Worm (Caenorhabditis elegans) whole organism, early embryonic: ENCODE results near the gene ZK938.12.

ENCODE experiments used
- B0310.2 ChIP-seq: sonication (generic microtip); optimal IDR thresholded peaks from 2 replicates; lab custom pipeline; 2016; ENCODE audit warnings: mild to moderate bottlenecking, missing genetic modification characterization, missing compliant biosample characterization
- F13C5.2 ChIP-seq: sonication (generic microtip); optimal IDR thresholded peaks from 2 replicates; lab custom pipeline; 2017; ENCODE audit warnings: mild to moderate bottlenecking, missing genetic modification characterization, inconsistent platforms, missing compliant biosample characterization
- aly-1 ChIP-seq: sonication (generic microtip); optimal IDR thresholded peaks from 2 replicates; lab custom pipeline; 2016; ENCODE audit warnings: missing genetic modification characterization, missing compliant biosample characterization
- ama-1 ChIP-seq: fragments of 150-350 bp; optimal IDR thresholded peaks from 2 replicates; lab custom pipeline; 2014
- ceh-13 ChIP-seq: fragments of 200-800 bp; sonication (Bioruptor generic); optimal IDR thresholded peaks from 2 replicates; lab custom pipeline; 2018; ENCODE audit warnings: mild to moderate bottlenecking, missing genetic modification characterization, missing compliant biosample characterization
- ceh-36 ChIP-seq: sonication (generic microtip); optimal IDR thresholded peaks from 2 replicates; lab custom pipeline; 2016; ENCODE audit warnings: missing genetic modification characterization, inconsistent platforms, missing compliant biosample characterization
- ets-7 ChIP-seq: sonication (generic microtip); optimal IDR thresholded peaks from 2 replicates; lab custom pipeline; 2016; ENCODE audit warnings: missing genotype, missing genetic modification characterization, missing compliant biosample characterization
- flt-1 ChIP-seq: fragments of 200-800 bp; sonication (Bioruptor generic); IDR thresholded peaks from 2 replicates; pipeline ENCODE4 v1.3.6; 2022; ENCODE audit warnings: missing genetic modification characterization, missing compliant biosample characterization
- hmbx-1 ChIP-seq: sonication (generic microtip); optimal IDR thresholded peaks from 2 replicates; lab custom pipeline; 2016; ENCODE audit warnings: mild to moderate bottlenecking, missing genetic modification characterization, missing compliant biosample characterization
- hmg-4 ChIP-seq: fragments of 200-800 bp; sonication (Bioruptor generic); optimal IDR thresholded peaks from 2 replicates; lab custom pipeline; 2018; ENCODE audit warnings: mild to moderate bottlenecking, missing genetic modification characterization, missing compliant biosample characterization
- hnd-1 ChIP-seq: sonication (generic microtip); optimal IDR thresholded peaks from 2 replicates; lab custom pipeline; 2016; ENCODE audit warnings: missing genetic modification characterization, missing compliant biosample characterization
- pes-1 ChIP-seq: fragments of 200-800 bp; sonication (Bioruptor generic); IDR thresholded peaks from 2 replicates; pipeline ENCODE4 v1.3.6; 2022; ENCODE audit warnings: missing genetic modification reagents, missing genetic modification characterization, missing compliant biosample characterization
- scrt-1 ChIP-seq: fragments of 200-800 bp; sonication (Bioruptor generic); IDR thresholded peaks from 2 replicates; pipeline ENCODE4 v1.3.6; 2022; ENCODE audit warnings: missing genetic modification characterization, missing compliant biosample characterization
- sea-1 ChIP-seq: fragments of 200-800 bp; sonication (Bioruptor generic); conservative IDR thresholded peaks from 2 replicates; pipeline ENCODE4 v1.3.6; 2022; ENCODE audit warnings: missing genetic modification characterization, missing compliant biosample characterization
- tbx-11 ChIP-seq: fragments of 200-800 bp; sonication (Bioruptor generic); IDR thresholded peaks from 2 replicates; pipeline ENCODE4 v1.3.6; 2022; ENCODE audit warnings: missing genetic modification characterization, missing compliant biosample characterization
- tbx-37 ChIP-seq: fragments of 200-800 bp; sonication (Bioruptor generic); conservative IDR thresholded peaks from 2 replicates; pipeline ENCODE4 v1.3.6; 2022; ENCODE audit warnings: missing genetic modification reagents, missing genetic modification characterization, missing compliant biosample characterization
- tra-4 ChIP-seq: sonication (generic microtip); optimal IDR thresholded peaks from 2 replicates; lab custom pipeline; 2017; ENCODE audit warnings: missing genetic modification characterization, missing compliant biosample characterization

Gene ZK938.12

DNA sequence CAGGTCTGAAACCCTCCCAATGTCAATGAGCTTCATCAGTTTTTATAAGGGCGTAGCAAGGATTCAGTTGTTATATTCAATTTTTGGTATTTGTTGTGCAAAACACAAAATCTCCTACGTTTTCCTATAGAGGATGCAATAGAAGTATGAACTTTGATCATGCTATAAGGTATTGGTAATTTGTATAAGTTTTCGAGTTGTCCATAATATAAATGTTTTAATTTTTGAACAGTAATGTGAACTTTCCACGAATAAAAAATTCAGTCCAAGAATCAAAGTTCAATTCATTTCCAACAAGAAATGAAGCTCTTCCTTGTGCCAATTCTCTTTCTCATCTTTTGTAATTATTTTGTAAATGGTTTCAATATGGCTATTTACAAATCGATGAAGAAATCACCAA lies at the start of gene ZK938.12:
Gene ZK938.12 (plus strand): TSS at position 301 of the 400 bp plus-strand sequence.
- TF ChIP-seq ama-1 (lab: Kevin White, UChicago), result no peak
- TF ChIP-seq ets-7 (tag; lab: Kevin White, UChicago), result no peak
- TF ChIP-seq ceh-13 (GFP tag; lab: Kevin White, UChicago), result no peak
- TF ChIP-seq scrt-1, result no peak
- no peak for TF ChIP-seq hnd-1 (tag; lab: Kevin White, UChicago)
- no peak for TF ChIP-seq hmbx-1 (tag; lab: Kevin White, UChicago)

DNA sequence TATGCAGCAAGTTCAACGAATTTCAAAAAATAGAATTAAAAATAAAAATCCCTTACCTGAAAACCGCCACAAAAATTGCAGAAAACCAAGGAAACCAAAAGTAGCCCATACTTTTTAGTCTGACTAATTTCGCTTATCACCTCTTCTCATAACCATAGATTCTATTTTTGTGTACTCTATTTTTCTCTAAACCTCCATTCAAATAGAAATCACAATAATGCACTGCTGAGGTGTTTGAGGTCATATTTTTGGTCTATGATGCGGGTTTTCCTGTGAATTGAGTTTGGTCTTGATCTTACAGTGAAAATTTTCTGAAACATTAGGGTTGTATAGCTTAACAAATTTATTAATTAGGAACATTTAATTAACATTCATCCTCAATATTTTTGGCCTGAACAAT lies 49.3 kb upstream of the ZK938.12 start, which contains the start of gene cyp-13A1:
Gene cyp-13A1 (minus strand): TSS at position 156 of the 400 bp plus-strand sequence.
- TF ChIP-seq tbx-37 (GFP tag; lab: Robert Waterston, UW) (no peak), ama-1 (lab: Kevin White, UChicago) (no peak), sea-1 (GFP tag; lab: Robert Waterston, UW) (no peak), aly-1 (no peak), tbx-11 (GFP tag; lab: Robert Waterston, UW) (no peak), F13C5.2 (tag; lab: Kevin White, UChicago) (no peak), hmbx-1 (tag; lab: Kevin White, UChicago) (no peak), ceh-36 (tag; lab: Kevin White, UChicago) (no peak), ets-7 (tag; lab: Kevin White, UChicago) (no peak), hnd-1 (tag; lab: Kevin White, UChicago) (no peak), scrt-1 (no peak), tra-4 (no peak), flt-1 (GFP tag; lab: Robert Waterston, UW) (no peak), B0310.2 (tag; lab: Kevin White, UChicago) (no peak)

DNA sequence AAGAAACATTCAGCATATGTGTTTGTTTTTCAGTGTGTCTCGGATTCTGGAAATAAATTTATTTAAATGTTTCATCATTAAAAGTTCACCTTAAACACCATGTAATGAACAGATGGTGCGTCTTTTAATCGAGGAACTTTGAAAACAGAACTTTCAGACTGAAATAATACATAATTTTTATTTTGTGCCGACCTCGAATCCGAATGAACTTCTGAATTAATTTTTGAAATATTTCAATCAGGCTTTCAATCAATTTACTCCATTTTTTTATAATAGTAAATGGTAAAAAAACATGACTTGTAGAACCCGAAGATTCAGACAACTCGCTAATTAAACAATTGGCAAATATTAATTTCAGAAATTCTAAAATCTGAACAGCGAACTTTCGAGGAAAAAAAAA lies 48.8 kb upstream of the ZK938.12 start, which contains the start of gene T10B9.14:
Gene T10B9.14 (minus strand): TSS at position 101 of the 400 bp plus-strand sequence.
- no peak for TF ChIP-seq B0310.2 (tag; lab: Kevin White, UChicago)
- TF ChIP-seq hnd-1 (tag; lab: Kevin White, UChicago), result no peak
- TF ChIP-seq tbx-11 (GFP tag; lab: Robert Waterston, UW), result no peak
- no peak for TF ChIP-seq flt-1 (GFP tag; lab: Robert Waterston, UW)
- no peak for TF ChIP-seq aly-1
- TF ChIP-seq tra-4, result no peak
- no peak for TF ChIP-seq ceh-13 (GFP tag; lab: Kevin White, UChicago)
- no peak for TF ChIP-seq ceh-36 (tag; lab: Kevin White, UChicago)
- no peak for TF ChIP-seq scrt-1
- TF ChIP-seq pes-1 (GFP tag; lab: Robert Waterston, UW), result no peak
- TF ChIP-seq ama-1 (lab: Kevin White, UChicago), result no peak
- no peak for TF ChIP-seq sea-1 (GFP tag; lab: Robert Waterston, UW)
- TF ChIP-seq F13C5.2 (tag; lab: Kevin White, UChicago), result no peak
- no peak for TF ChIP-seq ets-7 (tag; lab: Kevin White, UChicago)
- TF ChIP-seq hmg-4 (GFP tag; lab: Kevin White, UChicago), result no peak
- no peak for TF ChIP-seq tbx-37 (GFP tag; lab: Robert Waterston, UW)
- no peak for TF ChIP-seq hmbx-1 (tag; lab: Kevin White, UChicago)

DNA sequence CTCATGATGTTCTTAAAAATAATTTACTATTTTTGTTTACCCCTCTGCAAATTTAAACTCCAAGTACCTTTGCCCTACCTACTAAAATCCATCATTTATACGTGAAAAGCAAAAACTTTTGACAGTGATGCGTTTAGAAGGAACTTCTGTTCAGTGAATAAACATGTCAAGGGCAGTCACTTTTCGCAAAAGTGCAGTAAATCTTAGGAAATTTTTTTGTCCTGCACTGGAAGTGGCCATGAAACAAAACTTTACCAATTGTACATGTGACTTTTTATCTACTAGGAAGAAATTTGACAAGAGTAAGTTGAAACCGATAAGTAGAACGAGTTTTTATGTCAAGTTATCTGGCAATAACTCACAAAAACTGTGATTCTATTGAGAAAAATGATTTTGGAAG lies 44.9 kb upstream of the ZK938.12 start:
- TF ChIP-seq aly-1 (no peak), scrt-1 (no peak), tra-4 (no peak), flt-1 (GFP tag; lab: Robert Waterston, UW) (no peak), sea-1 (GFP tag; lab: Robert Waterston, UW) (no peak), hmbx-1 (tag; lab: Kevin White, UChicago) (no peak), tbx-11 (GFP tag; lab: Robert Waterston, UW) (no peak), ets-7 (tag; lab: Kevin White, UChicago) (no peak), B0310.2 (tag; lab: Kevin White, UChicago) (no peak), hnd-1 (tag; lab: Kevin White, UChicago) (no peak), F13C5.2 (tag; lab: Kevin White, UChicago) (no peak), ceh-13 (GFP tag; lab: Kevin White, UChicago) (no peak), pes-1 (GFP tag; lab: Robert Waterston, UW) (no peak), tbx-37 (GFP tag; lab: Robert Waterston, UW) (no peak), hmg-4 (GFP tag; lab: Kevin White, UChicago) (no peak), ceh-36 (tag; lab: Kevin White, UChicago) (no peak), ama-1 (lab: Kevin White, UChicago) (no peak)

DNA sequence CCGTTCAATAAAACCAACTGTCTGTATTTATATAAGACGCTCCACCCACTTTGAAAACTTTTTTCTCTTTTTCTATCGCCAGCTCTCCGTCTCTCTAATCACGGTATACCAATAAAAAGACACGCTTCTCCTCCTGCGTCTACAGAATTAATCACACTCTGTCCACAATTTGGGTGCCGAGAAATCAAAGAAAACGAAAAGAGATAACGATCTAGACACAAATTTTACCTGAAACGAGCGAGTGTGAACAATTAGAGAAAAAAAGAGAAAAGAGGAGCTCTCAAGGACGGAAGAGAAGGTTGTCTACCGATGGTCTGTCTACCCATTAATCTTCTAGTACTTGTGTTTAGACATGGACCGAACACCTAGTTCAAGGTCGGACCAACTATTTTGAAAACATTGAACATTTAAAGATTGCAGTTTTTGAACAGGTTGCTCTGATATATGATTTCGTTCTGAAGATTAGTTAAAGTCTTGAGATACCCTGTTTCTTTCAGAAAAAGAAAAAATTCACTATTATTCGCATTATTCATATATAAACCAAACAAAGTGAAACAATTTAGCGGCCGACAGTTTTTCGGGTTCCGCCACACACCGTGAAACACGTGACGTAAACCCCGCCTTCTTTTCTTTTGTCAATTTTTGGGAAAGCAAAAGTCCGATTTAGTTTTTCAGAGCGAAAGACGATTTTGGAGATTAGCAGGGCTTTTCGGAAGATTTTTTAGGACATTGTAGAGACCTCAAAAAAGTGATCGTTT lies 43.6 kb upstream of the ZK938.12 start, which contains the start of gene cyp-13A2:
Gene cyp-13A2 (minus strand): TSS at position 235 of the 758 bp plus-strand sequence.
- no peak for TF ChIP-seq ama-1 (lab: Kevin White, UChicago)
- TF ChIP-seq hmbx-1 (tag; lab: Kevin White, UChicago), result no peak
- no peak for TF ChIP-seq B0310.2 (tag; lab: Kevin White, UChicago)
- TF ChIP-seq tra-4, result no peak
- TF ChIP-seq ceh-13 (GFP tag; lab: Kevin White, UChicago), result no peak
- no peak for TF ChIP-seq flt-1 (GFP tag; lab: Robert Waterston, UW)
- TF ChIP-seq scrt-1, result no peak
- TF ChIP-seq aly-1, result no peak
- TF ChIP-seq F13C5.2 (tag; lab: Kevin White, UChicago), result no peak
- no peak for TF ChIP-seq ets-7 (tag; lab: Kevin White, UChicago)
- TF ChIP-seq sea-1 (GFP tag; lab: Robert Waterston, UW), result no peak

DNA sequence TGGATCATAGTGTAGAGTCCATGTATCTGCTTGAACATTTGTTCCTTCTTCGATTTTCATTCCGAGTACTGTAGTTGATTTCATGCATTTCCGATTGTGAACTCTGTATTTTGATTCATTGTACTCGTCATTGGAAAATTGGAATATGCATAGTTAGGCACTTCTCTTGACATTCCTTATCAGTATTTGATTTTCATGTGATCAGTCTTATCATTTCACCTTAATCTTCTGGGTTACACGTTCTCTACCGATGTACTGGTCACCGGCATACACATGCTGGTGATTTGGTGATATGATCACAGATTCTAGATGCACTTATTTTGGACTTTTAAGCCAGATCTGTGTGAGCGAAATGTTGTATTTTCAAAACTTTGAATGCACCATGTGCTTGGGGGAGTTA lies 39.9 kb upstream of the ZK938.12 start:
- no peak for TF ChIP-seq ceh-36 (tag; lab: Kevin White, UChicago)
- TF ChIP-seq tra-4, result no peak
- no peak for TF ChIP-seq pes-1 (GFP tag; lab: Robert Waterston, UW)
- TF ChIP-seq flt-1 (GFP tag; lab: Robert Waterston, UW), result no peak
- no peak for TF ChIP-seq ets-7 (tag; lab: Kevin White, UChicago)

DNA sequence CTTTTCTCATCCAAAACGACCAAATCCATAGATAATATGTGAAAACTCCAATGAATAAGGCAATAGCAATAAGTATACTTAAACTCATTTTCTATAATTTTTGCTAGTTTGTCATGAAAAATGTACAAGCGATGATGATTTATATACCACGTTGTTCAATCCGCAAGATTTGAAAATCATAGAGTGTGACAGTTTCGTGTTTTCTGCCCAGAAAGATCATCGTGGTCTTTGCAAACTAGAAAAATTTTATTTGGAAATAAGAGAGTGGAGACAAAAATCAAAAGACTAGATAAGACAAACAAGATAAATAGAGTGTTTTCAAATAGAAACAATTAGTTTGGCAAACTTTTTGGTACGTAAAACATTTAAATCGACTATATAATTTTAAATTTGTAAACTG lies 37.9 kb upstream of the ZK938.12 start, which contains the start of gene cyp-13A3:
Gene cyp-13A3 (minus strand): TSS at position 101 of the 400 bp plus-strand sequence.
- no peak for TF ChIP-seq hmg-4 (GFP tag; lab: Kevin White, UChicago)
- no peak for TF ChIP-seq ama-1 (lab: Kevin White, UChicago)
- TF ChIP-seq hmbx-1 (tag; lab: Kevin White, UChicago), result no peak
- TF ChIP-seq ceh-13 (GFP tag; lab: Kevin White, UChicago), result no peak
- no peak for TF ChIP-seq F13C5.2 (tag; lab: Kevin White, UChicago)
- no peak for TF ChIP-seq pes-1 (GFP tag; lab: Robert Waterston, UW)
- no peak for TF ChIP-seq B0310.2 (tag; lab: Kevin White, UChicago)
- no peak for TF ChIP-seq ets-7 (tag; lab: Kevin White, UChicago)
- TF ChIP-seq tbx-37 (GFP tag; lab: Robert Waterston, UW), result no peak
- TF ChIP-seq tra-4, result no peak
- TF ChIP-seq tbx-11 (GFP tag; lab: Robert Waterston, UW), result no peak
- TF ChIP-seq hnd-1 (tag; lab: Kevin White, UChicago), result no peak
- no peak for TF ChIP-seq flt-1 (GFP tag; lab: Robert Waterston, UW)
- no peak for TF ChIP-seq ceh-36 (tag; lab: Kevin White, UChicago)
- TF ChIP-seq aly-1, result no peak
- TF ChIP-seq sea-1 (GFP tag; lab: Robert Waterston, UW), result no peak
- no peak for TF ChIP-seq scrt-1
